Worm (Caenorhabditis elegans) whole organism, midembryonic: ENCODE measurements around the gene Y8A9A.2.

Source experiments
- T22C8.4 ChIP-seq: fragments of 200-800 bp; sonication (Bioruptor generic); IDR thresholded peaks from 2 replicates; pipeline ENCODE4 v1.3.6; 2022; ENCODE audit warnings: missing genetic modification characterization, missing compliant biosample characterization
- cog-1 ChIP-seq: sonication (generic microtip); optimal IDR thresholded peaks from 2 replicates; lab custom pipeline; 2016; ENCODE audit warnings: missing genetic modification characterization, missing compliant biosample characterization
- flt-1 ChIP-seq: fragments of 200-800 bp; sonication (Bioruptor generic); IDR thresholded peaks from 2 replicates; pipeline ENCODE4 v1.3.6; 2022; ENCODE audit warnings: missing genetic modification characterization, missing compliant biosample characterization
- med-1 ChIP-seq: sonication (generic microtip); optimal IDR thresholded peaks from 2 replicates; lab custom pipeline; 2017; ENCODE audit warnings: missing genetic modification characterization, mild to moderate bottlenecking, missing compliant biosample characterization, antibody characterized with exemption, missing genetic modification reagents; ENCODE audit not compliant: insufficient read depth
- ref-1 ChIP-seq: fragments of 200-800 bp; sonication (Bioruptor generic); conservative IDR thresholded peaks from 2 replicates; pipeline ENCODE4 v1.3.6; 2022; ENCODE audit warnings: missing genetic modification reagents, missing genetic modification characterization, missing compliant biosample characterization
- tab-1 ChIP-seq: fragments of 200-800 bp; sonication (Bioruptor generic); IDR thresholded peaks from 2 replicates; pipeline ENCODE4 v1.3.6; 2022; ENCODE audit warnings: missing genetic modification characterization, missing compliant biosample characterization
- ztf-29 ChIP-seq: fragments of 200-800 bp; sonication (Bioruptor generic); IDR thresholded peaks from 2 replicates; pipeline ENCODE4 v1.3.6; 2022; ENCODE audit warnings: missing genetic modification reagents, missing genetic modification characterization, missing compliant biosample characterization

- TF ChIP-seq ztf-29 (GFP tag; lab: Robert Waterston, UW) (no peak), ref-1 (no peak), med-1 (GFP tag; lab: Kevin White, UChicago) (no peak), cog-1 (peak; percentile 54), T22C8.4 (no peak), flt-1 (GFP tag; lab: Robert Waterston, UW) (no peak), tab-1 (GFP tag; lab: Robert Waterston, UW) (no peak)
These were observed 15.1 kb downstream of the Y8A9A.2 start for ce11 chrII:3810550-3810949.
